Worm (Caenorhabditis elegans): ENCODE data around the gene oct-2.
A peak's percentile ranks its signal among the peaks of the same experiment; 100 is the strongest.

Gene oct-2

DNA sequence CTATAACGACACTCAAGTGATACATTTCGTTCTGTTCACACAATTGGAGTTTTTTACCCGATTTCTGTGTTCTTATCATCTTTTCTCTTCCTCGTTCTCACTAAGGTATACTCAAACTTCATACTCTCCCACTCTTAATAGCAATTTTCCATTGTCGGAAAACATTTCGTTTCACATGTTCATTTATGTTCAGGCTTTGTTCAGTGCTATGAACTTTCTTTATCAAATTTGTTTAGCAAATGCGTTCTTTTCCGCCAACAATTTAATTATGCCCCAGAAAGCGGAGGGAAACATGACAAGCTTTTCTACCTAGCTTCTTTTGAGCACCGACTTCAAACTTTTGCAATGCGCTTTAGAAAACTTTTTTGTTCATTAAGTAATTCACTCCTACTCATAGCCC, 784 bp upstream of the oct-2 start:
- TF ChIP-seq tag-97 (GFP tag; IDR thresholded peaks at IDR 0.05) (0 out of 2 replicates have a peak, but pooled peaks have one; percentile 56), skn-1 (tag; optimal IDR thresholded peaks at IDR 0.05) (no peak), egl-27 (tag; optimal IDR thresholded peaks at IDR 0.05) (no peak), hmg-1.1 (GFP tag; IDR thresholded peaks at IDR 0.05) (no peak), dmd-6 (GFP tag; IDR thresholded peaks at IDR 0.05) (peak; percentile 18; the same call in 1 of the 2 replicates), lin-29 (GFP tag; IDR thresholded peaks at IDR 0.05) (no peak), duxl-1 (tag; optimal IDR thresholded peaks at IDR 0.05; ENCODE audit: poor library complexity) (no peak), ZK546.5 (tag; optimal IDR thresholded peaks at IDR 0.05) (no peak), ces-1 (GFP tag; optimal IDR thresholded peaks at IDR 0.05) (peak; percentile 91), tra-1 (GFP tag; IDR thresholded peaks at IDR 0.05) (no peak), nhr-6 (tag; optimal IDR thresholded peaks at IDR 0.05) (no peak), Y75B8A.6 (GFP tag; IDR thresholded peaks at IDR 0.05) (no peak), nhr-28 (tag; optimal IDR thresholded peaks at IDR 0.05) (peak; percentile 34), rbr-2 (tag; optimal IDR thresholded peaks at IDR 0.05) (no peak), Y5F2A.4 (GFP tag; optimal IDR thresholded peaks at IDR 0.05) (no peak), lin-13 (GFP tag; optimal IDR thresholded peaks at IDR 0.05) (no peak), aha-1 (tag) (peak; percentile 94), pqm-1 (tag; optimal IDR thresholded peaks at IDR 0.05) (peak; percentile 5), fkh-10 (GFP tag; optimal IDR thresholded peaks at IDR 0.05) (no peak), ama-1 (optimal IDR thresholded peaks at IDR 0.05) (no peak), dpl-1 (GFP tag; optimal IDR thresholded peaks at IDR 0.05) (no peak), nhr-48 (tag; optimal IDR thresholded peaks at IDR 0.05) (no peak), zip-11 (GFP tag; IDR thresholded peaks at IDR 0.05) (no peak), ztf-7 (tag; optimal IDR thresholded peaks at IDR 0.05) (no peak), ceh-32 (tag; optimal IDR thresholded peaks at IDR 0.05; ENCODE audit: poor library complexity) (no peak)

DNA sequence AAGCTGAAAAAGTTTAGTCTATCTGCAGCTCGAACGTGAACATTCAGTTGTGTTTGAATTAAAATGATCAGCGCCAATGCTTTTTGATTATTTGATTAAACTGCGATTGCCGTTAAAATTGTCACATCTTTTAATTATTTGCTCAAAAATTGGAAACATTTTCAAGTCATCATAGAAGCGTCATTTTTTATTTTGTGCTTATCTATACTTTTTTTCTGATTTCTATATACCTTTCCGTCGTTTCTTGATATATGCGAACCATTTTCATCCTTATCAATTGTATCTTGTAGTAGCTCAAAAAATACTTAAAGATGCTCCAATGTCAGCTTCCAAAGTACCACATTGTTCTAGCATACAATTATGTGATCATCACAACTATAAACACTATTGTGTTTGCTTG, 5.0 kb downstream of the oct-2 start:
- TF ChIP-seq nhr-28 (tag; optimal IDR thresholded peaks at IDR 0.05) (peak; percentile 97), ceh-82 (tag; optimal IDR thresholded peaks at IDR 0.05) (no peak), daf-8 (GFP tag; IDR thresholded peaks at IDR 0.05) (no peak), unc-130 (GFP tag; optimal IDR thresholded peaks at IDR 0.05) (no peak), zfp-3 (GFP tag; conservative IDR thresholded peaks at IDR 0.05) (no peak), hlh-11 (tag; optimal IDR thresholded peaks at IDR 0.05) (peak; percentile 59), spr-1 (tag; optimal IDR thresholded peaks at IDR 0.05) (no peak), pqm-1 (tag; optimal IDR thresholded peaks at IDR 0.05) (peak; percentile 54), nhr-77 (tag; optimal IDR thresholded peaks at IDR 0.05) (peak; percentile 26), daf-16 (GFP tag; optimal IDR thresholded peaks at IDR 0.05) (no peak), daf-16 (tag; optimal IDR thresholded peaks at IDR 0.05) (peak; percentile 16), madf-9 (GFP tag; conservative IDR thresholded peaks at IDR 0.05) (no peak), ZK546.5 (tag; optimal IDR thresholded peaks at IDR 0.05) (no peak), dmd-6 (GFP tag; IDR thresholded peaks at IDR 0.05) (peak; percentile 55; the same call in 1 of the 2 replicates)

DNA sequence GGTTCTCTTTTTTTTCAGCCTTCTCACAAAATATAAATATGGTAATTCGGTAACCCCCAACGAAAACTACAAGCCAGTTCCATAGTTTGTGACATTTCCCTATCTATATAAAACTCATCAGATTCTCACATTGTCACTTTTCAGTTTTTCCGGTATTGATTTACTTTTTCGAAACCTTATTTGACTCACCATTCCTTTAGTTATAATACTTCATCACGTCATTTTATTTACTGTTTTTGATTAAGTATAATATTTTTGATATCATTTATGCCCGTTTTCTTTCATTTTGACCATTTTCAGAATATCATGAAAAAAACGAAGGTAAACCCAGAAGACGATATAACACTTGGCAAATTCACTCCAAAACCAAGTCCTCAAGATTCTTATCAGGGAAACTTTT, 5.6 kb downstream of the oct-2 start, which contains the start of gene pgp-3:
TSS of gene pgp-3 (plus strand) at position 301 of the 400 bp plus-strand sequence.
- TF ChIP-seq F10B5.3 (tag; optimal IDR thresholded peaks at IDR 0.05), result no peak
- no peak for TF ChIP-seq tag-97 (GFP tag; IDR thresholded peaks at IDR 0.05)
- no peak for TF ChIP-seq nhr-42 (GFP tag; IDR thresholded peaks at IDR 0.05)

DNA sequence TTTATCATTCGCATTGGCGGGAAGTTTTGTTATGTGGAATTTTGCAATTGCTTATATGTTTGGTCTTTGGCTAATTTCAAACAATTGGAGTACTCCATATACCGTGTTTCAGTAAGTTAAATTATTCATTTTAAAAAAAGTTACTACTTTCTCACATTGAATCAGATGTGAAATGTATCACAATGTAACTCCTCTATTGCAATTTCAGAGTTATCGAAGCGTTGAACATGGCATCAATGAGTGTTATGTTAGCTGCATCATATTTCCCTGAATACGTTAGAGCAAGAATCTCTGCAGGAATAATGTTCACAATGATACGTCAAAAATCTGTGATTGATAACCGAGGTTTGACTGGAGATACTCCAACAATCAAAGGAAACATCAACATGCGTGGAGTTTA, 9.6 kb downstream of the oct-2 start:
- TF ChIP-seq lsy-2 (tag; optimal IDR thresholded peaks at IDR 0.05) (no peak), unc-62 (GFP tag; optimal IDR thresholded peaks at IDR 0.05 in 1 of 2) (peak in 1 of 2 experiments; percentile 94), unc-62 (tag; optimal IDR thresholded peaks at IDR 0.05) (no peak)

All from whole organism, L4 larva.